Worm (Caenorhabditis elegans) whole organism, L1 larva: ENCODE measurements around the gene evl-14.

ENCODE experiments used
- C04F5.9 ChIP-seq: sonication (generic microtip); optimal IDR thresholded peaks from 2 replicates; lab custom pipeline; 2016; ENCODE audit warnings: missing genetic modification characterization, missing compliant biosample characterization
- C16A3.4 ChIP-seq: fragments of 150-350 bp; optimal IDR thresholded peaks from 2 replicates; lab custom pipeline; 2014; ENCODE audit warnings: missing biosample characterization, missing genetic modification characterization
- C34B4.2 ChIP-seq: sonication (generic microtip); optimal IDR thresholded peaks from 2 replicates; lab custom pipeline; 2017; ENCODE audit warnings: mild to moderate bottlenecking, missing genetic modification characterization, missing compliant biosample characterization
- F16B12.6 ChIP-seq: fragments of 150-350 bp; optimal IDR thresholded peaks from 2 replicates; lab custom pipeline; 2014; ENCODE audit warnings: missing biosample characterization, missing genetic modification characterization
- Y116A8C.19 ChIP-seq: sonication (generic microtip); optimal IDR thresholded peaks from 2 replicates; lab custom pipeline; 2016; ENCODE audit warnings: missing compliant biosample characterization, missing genetic modification characterization, borderline replicate concordance
- alr-1 ChIP-seq: fragments of 200-800 bp; sonication (Bioruptor generic); optimal IDR thresholded peaks from 2 replicates; lab custom pipeline; 2018; ENCODE audit warnings: borderline replicate concordance, mild to moderate bottlenecking, missing genetic modification characterization, missing compliant biosample characterization
- blmp-1 ChIP-seq: fragments of 150-350 bp; optimal IDR thresholded peaks from 2 replicates; lab custom pipeline; 2014; ENCODE audit warnings: missing biosample characterization, missing genetic modification characterization
- ceh-82 ChIP-seq, 3 experiments: fragments of 150-350 bp in 1 of 3; sonication (generic microtip) in 2 of 3; optimal IDR thresholded peaks; 2 replicates each; lab custom pipeline; 2014 to 2017; ENCODE audit warnings: missing biosample characterization in 3 of 3, missing genetic modification characterization in 3 of 3
- ceh-90 ChIP-seq: sonication (generic microtip); optimal IDR thresholded peaks from 2 replicates; lab custom pipeline; 2016; ENCODE audit warnings: missing genetic modification characterization, missing compliant biosample characterization
- ces-1 ChIP-seq: fragments of 150-350 bp; optimal IDR thresholded peaks from 2 replicates; lab custom pipeline; 2014; ENCODE audit warnings: missing biosample characterization, missing genetic modification reagents, missing genetic modification characterization
- efl-1 ChIP-seq, 4 experiments: fragments of 150-350 bp; optimal IDR thresholded peaks in 3 of 4; peaks in 1 of 4; 1 replicate in 1 of 4; 2 replicates in 3 of 4; lab custom pipeline; 2014; ENCODE audit warnings: missing biosample characterization in 2 of 4, missing genetic modification characterization in 2 of 4, missing genetic modification reagents in 2 of 4
- efl-3 ChIP-seq: fragments of 200-800 bp; sonication (Bioruptor generic); optimal IDR thresholded peaks from 2 replicates; lab custom pipeline; 2018; ENCODE audit warnings: mild to moderate bottlenecking, missing genetic modification characterization, missing compliant biosample characterization
- egl-27 ChIP-seq, 2 experiments: fragments of 150-350 bp in 1 of 2; sonication (generic microtip); optimal IDR thresholded peaks; 3 replicates each; lab custom pipeline; 2017 to 2018; ENCODE audit warnings: missing biosample characterization in 2 of 2, missing genetic modification characterization in 2 of 2, missing genetic modification reagents in 2 of 2
- elt-3 ChIP-seq, 6 experiments: fragments of 150-350 bp in 1 of 6; sonication (generic microtip); optimal IDR thresholded peaks; 2 replicates each; lab custom pipeline; 2017 to 2018; ENCODE audit warnings: missing biosample characterization in 6 of 6, missing genetic modification characterization in 6 of 6, inconsistent platforms in 1 of 6
- ets-5 ChIP-seq: fragments of 200-800 bp; sonication (Bioruptor generic); IDR thresholded peaks from 2 replicates; pipeline ENCODE4 v1.3.6; 2022; ENCODE audit warnings: missing genetic modification characterization, missing compliant biosample characterization
- fkh-10 ChIP-seq: sonication (generic microtip); optimal IDR thresholded peaks from 2 replicates; lab custom pipeline; 2017; ENCODE audit warnings: missing biosample characterization, missing genetic modification reagents, missing genetic modification characterization
- fkh-8 ChIP-seq: sonication (generic microtip); optimal IDR thresholded peaks from 2 replicates; lab custom pipeline; 2016; ENCODE audit warnings: mild to moderate bottlenecking, missing genetic modification characterization, missing compliant biosample characterization
- fos-1 ChIP-seq: fragments of 150-350 bp; optimal IDR thresholded peaks from 2 replicates; lab custom pipeline; 2014; ENCODE audit warnings: missing biosample characterization, missing genetic modification characterization
- grh-1 ChIP-seq: fragments of 200-800 bp; sonication (Bioruptor generic); IDR thresholded peaks from 2 replicates; pipeline ENCODE4 v1.3.6; 2022; ENCODE audit warnings: missing genetic modification reagents, missing genetic modification characterization, missing compliant biosample characterization
- hlh-4 ChIP-seq: sonication (generic microtip); optimal IDR thresholded peaks from 2 replicates; lab custom pipeline; 2016; ENCODE audit warnings: mild to moderate bottlenecking, missing genetic modification characterization, missing compliant biosample characterization
- lin-14 ChIP-seq: fragments of 200-800 bp; sonication (Bioruptor generic); optimal IDR thresholded peaks from 2 replicates; lab custom pipeline; 2018; ENCODE audit warnings: mild to moderate bottlenecking, missing genetic modification characterization, moderate library complexity, missing compliant biosample characterization
- lin-35 ChIP-seq, 2 experiments: fragments of 150-350 bp; optimal IDR thresholded peaks; 2 replicates each; lab custom pipeline; 2014; ENCODE audit warnings: missing biosample characterization in 2 of 2, missing genetic modification characterization in 2 of 2, missing genetic modification reagents in 2 of 2
- lir-3 ChIP-seq: sonication (generic microtip); optimal IDR thresholded peaks from 2 replicates; lab custom pipeline; 2016; ENCODE audit warnings: mild to moderate bottlenecking, missing genetic modification characterization, moderate library complexity, missing compliant biosample characterization; ENCODE audit not compliant: poor library complexity
- lsy-2 ChIP-seq, 2 experiments: fragments of 150-350 bp; optimal IDR thresholded peaks; 2 replicates each; lab custom pipeline; 2014; ENCODE audit warnings: missing biosample characterization in 2 of 2, missing genetic modification characterization in 2 of 2
- mdl-1 ChIP-seq, 2 experiments: fragments of 150-350 bp; optimal IDR thresholded peaks; 2 replicates each; lab custom pipeline; 2014 to 2017; ENCODE audit warnings: missing biosample characterization in 2 of 2, missing genetic modification characterization in 2 of 2, inconsistent platforms in 1 of 2
- mef-2 ChIP-seq: fragments of 150-350 bp; optimal IDR thresholded peaks from 2 replicates; lab custom pipeline; 2014; ENCODE audit warnings: missing biosample characterization, missing genetic modification characterization
- mep-1 ChIP-seq: fragments of 150-350 bp; optimal IDR thresholded peaks from 2 replicates; lab custom pipeline; 2014; ENCODE audit warnings: missing biosample characterization, missing genetic modification characterization
- nhr-11 ChIP-seq: fragments of 150-350 bp; optimal IDR thresholded peaks from 2 replicates; lab custom pipeline; 2014; ENCODE audit warnings: missing biosample characterization, missing genetic modification characterization
- nhr-12 ChIP-seq: sonication (generic microtip); optimal IDR thresholded peaks from 2 replicates; lab custom pipeline; 2017; ENCODE audit warnings: missing biosample characterization, missing genetic modification characterization
- nhr-20 ChIP-seq: sonication (generic microtip); optimal IDR thresholded peaks from 2 replicates; lab custom pipeline; 2016; ENCODE audit warnings: mild to moderate bottlenecking, missing genetic modification characterization, missing compliant biosample characterization
- nhr-47 ChIP-seq: sonication (generic microtip); optimal IDR thresholded peaks from 2 replicates; lab custom pipeline; 2016; ENCODE audit warnings: mild to moderate bottlenecking, missing genetic modification characterization, moderate library complexity, missing compliant biosample characterization
- nhr-76 ChIP-seq: sonication (generic microtip); optimal IDR thresholded peaks from 2 replicates; lab custom pipeline; 2017; ENCODE audit warnings: missing biosample characterization, missing genetic modification characterization
- nhr-77 ChIP-seq: fragments of 150-350 bp; optimal IDR thresholded peaks from 2 replicates; lab custom pipeline; 2014; ENCODE audit warnings: missing biosample characterization, missing genetic modification characterization
- nhr-85 ChIP-seq: sonication (generic microtip); peaks from one replicate; lab custom pipeline; 2016; ENCODE audit warnings: missing genetic modification characterization, inconsistent platforms, missing compliant biosample characterization
- pqm-1 ChIP-seq: sonication (generic microtip); optimal IDR thresholded peaks from 3 replicates; lab custom pipeline; 2017; ENCODE audit warnings: missing biosample characterization, missing genetic modification characterization
- rnt-1 ChIP-seq: sonication (generic microtip); optimal IDR thresholded peaks from 2 replicates; lab custom pipeline; 2016; ENCODE audit warnings: mild to moderate bottlenecking, missing genetic modification characterization, moderate library complexity, missing compliant biosample characterization
- skn-1 ChIP-seq: fragments of 150-350 bp; optimal IDR thresholded peaks from 2 replicates; lab custom pipeline; 2014; ENCODE audit warnings: missing biosample characterization, missing genetic modification characterization
- snu-23 ChIP-seq: sonication (generic microtip); optimal IDR thresholded peaks from 2 replicates; lab custom pipeline; 2016; ENCODE audit warnings: missing genetic modification characterization, missing compliant biosample characterization
- sox-4 ChIP-seq: sonication (generic microtip); optimal IDR thresholded peaks from 2 replicates; lab custom pipeline; 2016; ENCODE audit warnings: missing genetic modification characterization, missing compliant biosample characterization
- sptf-1 ChIP-seq: fragments of 150-350 bp; optimal IDR thresholded peaks from 2 replicates; lab custom pipeline; 2014; ENCODE audit warnings: missing biosample characterization, missing genetic modification characterization
- sup-37 ChIP-seq: fragments of 200-800 bp; sonication (Bioruptor generic); optimal IDR thresholded peaks from 2 replicates; lab custom pipeline; 2018; ENCODE audit warnings: mild to moderate bottlenecking, missing genetic modification characterization, missing compliant biosample characterization
- tbx-2 ChIP-seq: sonication (generic microtip); optimal IDR thresholded peaks from 2 replicates; lab custom pipeline; 2016; ENCODE audit warnings: missing genetic modification characterization, missing compliant biosample characterization
- unc-130 ChIP-seq: fragments of 150-350 bp; optimal IDR thresholded peaks from 2 replicates; lab custom pipeline; 2017; ENCODE audit warnings: missing biosample characterization, missing genetic modification characterization, inconsistent platforms
- unc-30 ChIP-seq: sonication (generic microtip); optimal IDR thresholded peaks from 2 replicates; lab custom pipeline; 2017; ENCODE audit warnings: missing biosample characterization, missing genetic modification characterization
- unc-98 ChIP-seq: fragments of 200-800 bp; sonication (Bioruptor generic); IDR thresholded peaks from 2 replicates; pipeline ENCODE4 v1.3.6; 2022; ENCODE audit warnings: missing genetic modification characterization, missing compliant biosample characterization
- vab-15 ChIP-seq: sonication (generic microtip); optimal IDR thresholded peaks from 2 replicates; lab custom pipeline; 2017; ENCODE audit warnings: missing genotype, mild to moderate bottlenecking, missing genetic modification characterization, missing compliant biosample characterization
- xbp-1 ChIP-seq: sonication (generic microtip); optimal IDR thresholded peaks from 2 replicates; lab custom pipeline; 2016; ENCODE audit warnings: missing genetic modification characterization, missing compliant biosample characterization
- zag-1 ChIP-seq: fragments of 150-350 bp; optimal IDR thresholded peaks from 2 replicates; lab custom pipeline; 2014; ENCODE audit warnings: missing biosample characterization, missing genetic modification characterization
- zip-4 ChIP-seq: fragments of 200-800 bp; sonication (Bioruptor generic); optimal IDR thresholded peaks from 2 replicates; lab custom pipeline; 2018; ENCODE audit warnings: mild to moderate bottlenecking, missing genetic modification characterization, moderate library complexity, missing compliant biosample characterization
- ztf-4 ChIP-seq: fragments of 150-350 bp; optimal IDR thresholded peaks from 2 replicates; lab custom pipeline; 2014; ENCODE audit warnings: missing biosample characterization, missing genetic modification characterization

evl-14 gene

DNA sequence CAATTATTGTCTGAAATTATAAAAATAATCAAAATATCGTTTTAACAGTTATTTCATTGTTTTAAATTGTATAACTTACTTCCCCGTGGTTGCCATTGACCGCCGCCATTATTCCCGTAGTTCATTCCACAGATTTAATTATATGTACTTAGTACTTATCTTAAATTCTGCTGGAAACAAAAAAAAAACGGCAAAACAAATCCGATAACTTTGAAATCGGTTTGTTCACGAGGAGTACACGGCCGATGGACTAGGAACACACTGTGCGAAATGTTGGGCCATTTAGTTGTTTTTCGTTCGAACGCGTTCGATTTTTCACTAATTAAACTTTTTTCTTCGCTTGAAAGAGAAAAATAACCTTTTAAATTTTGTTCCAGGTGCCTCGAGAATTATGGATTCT is 30.1 kb upstream of the evl-14 start, which contains the start of the genes B0285.3 and lcmt-1 (continued):
- TF ChIP-seq skn-1 (tag; lab: Kevin White, UChicago): peak; percentile 33
- peak; percentile 31 to 50 for TF ChIP-seq lin-35 (GFP tag; optimal IDR thresholded peaks at IDR 0.05; lab: Kevin White, UChicago)
- no peak for TF ChIP-seq nhr-77
- TF ChIP-seq sptf-1 (tag; lab: Kevin White, UChicago): no peak
- TF ChIP-seq mdl-1 (tag; optimal IDR thresholded peaks at IDR 0.05; lab: Kevin White, UChicago): no peak
- peak in 2 of 3 experiments; percentile 8 to 26 for TF ChIP-seq ceh-82 (tag; optimal IDR thresholded peaks at IDR 0.05; lab: Kevin White, UChicago)
- no peak for TF ChIP-seq grh-1 (GFP tag; lab: Robert Waterston, UW)
- peak; percentile 75 for TF ChIP-seq nhr-47 (tag; lab: Kevin White, UChicago)
- TF ChIP-seq nhr-12 (tag; lab: Kevin White, UChicago): no peak
- no peak for TF ChIP-seq mef-2 (tag; lab: Kevin White, UChicago)
- TF ChIP-seq hlh-4 (tag; lab: Kevin White, UChicago): peak; percentile 42
- TF ChIP-seq sox-4: peak; percentile 58
- peak; percentile 58 for TF ChIP-seq nhr-20 (tag; lab: Kevin White, UChicago)
- no peak for TF ChIP-seq alr-1 (tag; lab: Kevin White, UChicago)
- TF ChIP-seq efl-1 (optimal IDR thresholded peaks at IDR 0.05; lab: Kevin White, UChicago): peak; percentile 37 to 63
- peak; percentile 63 to 95 for TF ChIP-seq efl-1 (GFP tag; optimal IDR thresholded peaks at IDR 0.05 in 1 of 2; lab: Kevin White, UChicago)
- peak; percentile 24 for TF ChIP-seq F16B12.6 (tag; lab: Kevin White, UChicago)
- no peak for TF ChIP-seq pqm-1 (tag; lab: Kevin White, UChicago)
- no peak for TF ChIP-seq ets-5 (GFP tag; lab: Robert Waterston, UW)
- TF ChIP-seq ceh-90: peak; percentile 84
- TF ChIP-seq C16A3.4: no peak
- no peak for TF ChIP-seq unc-98
- TF ChIP-seq fos-1 (tag; lab: Kevin White, UChicago): no peak
- no peak for TF ChIP-seq zag-1 (tag; lab: Kevin White, UChicago)
- no peak for TF ChIP-seq efl-3 (GFP tag; lab: Kevin White, UChicago)

DNA sequence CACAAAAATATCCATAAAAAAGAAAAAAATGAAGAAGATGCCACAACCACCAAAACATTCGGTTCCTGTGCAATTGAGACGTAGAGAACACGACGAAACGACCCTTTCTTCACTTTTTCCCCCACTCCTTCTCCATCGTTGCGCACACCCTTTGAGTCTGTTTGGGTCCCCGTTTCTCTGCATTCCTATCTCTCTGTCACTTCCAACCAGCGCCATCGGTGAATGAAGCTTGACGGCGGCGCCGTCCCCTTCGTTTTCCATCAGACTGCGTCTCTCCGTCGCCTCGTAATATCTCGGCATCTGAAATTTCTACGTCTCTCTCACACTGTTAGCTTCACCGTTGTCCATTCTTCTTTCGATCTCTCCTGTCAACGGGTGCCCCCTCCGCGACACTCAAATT is 22.7 kb upstream of the evl-14 start:
- no peak for TF ChIP-seq pqm-1 (tag; lab: Kevin White, UChicago)
- TF ChIP-seq unc-98: no peak
- TF ChIP-seq fkh-10: no peak
- TF ChIP-seq mef-2 (tag; lab: Kevin White, UChicago): no peak
- peak in 2 of 3 experiments; percentile 36 to 41 for TF ChIP-seq ceh-82 (tag; optimal IDR thresholded peaks at IDR 0.05; lab: Kevin White, UChicago)
- no peak for TF ChIP-seq mep-1 (tag; lab: Kevin White, UChicago)
- TF ChIP-seq nhr-11 (tag; lab: Kevin White, UChicago): no peak
- no peak for TF ChIP-seq vab-15
- no peak for TF ChIP-seq nhr-20 (tag; lab: Kevin White, UChicago)
- TF ChIP-seq xbp-1 (tag; lab: Kevin White, UChicago): peak; percentile 9
- no peak for TF ChIP-seq F16B12.6 (tag; lab: Kevin White, UChicago)
- TF ChIP-seq C34B4.2: no peak
- TF ChIP-seq unc-30: no peak
- peak; percentile 66 for TF ChIP-seq fkh-8 (tag; lab: Kevin White, UChicago)
- TF ChIP-seq snu-23 (GFP tag; lab: Kevin White, UChicago): peak; percentile 25
- TF ChIP-seq ces-1 (GFP tag; lab: Kevin White, UChicago): no peak
- no peak for TF ChIP-seq C04F5.9
- no peak for TF ChIP-seq rnt-1
- TF ChIP-seq nhr-85 (tag; lab: Kevin White, UChicago): no peak
- no peak for TF ChIP-seq elt-3 (tag; optimal IDR thresholded peaks at IDR 0.05; lab: Kevin White, UChicago)
- no peak for TF ChIP-seq nhr-77
- peak; percentile 86 for TF ChIP-seq lin-14 (GFP tag; lab: Kevin White, UChicago)
- no peak for TF ChIP-seq ceh-90
- no peak for TF ChIP-seq egl-27 (tag; optimal IDR thresholded peaks at IDR 0.05; lab: Kevin White, UChicago)
- no peak for TF ChIP-seq tbx-2 (tag; lab: Kevin White, UChicago)
- no peak for TF ChIP-seq lir-3 (tag; lab: Kevin White, UChicago)
- TF ChIP-seq zip-4: no peak
- no peak for TF ChIP-seq Y116A8C.19 (tag; lab: Kevin White, UChicago)
- TF ChIP-seq lsy-2 (tag; optimal IDR thresholded peaks at IDR 0.05; lab: Kevin White, UChicago): peak in 1 of 2 experiments; percentile 46
- peak; percentile 7 for TF ChIP-seq blmp-1 (tag; lab: Kevin White, UChicago)
- TF ChIP-seq sup-37 (GFP tag; lab: Kevin White, UChicago): no peak
- TF ChIP-seq zag-1 (tag; lab: Kevin White, UChicago): no peak
- no peak for TF ChIP-seq sptf-1 (tag; lab: Kevin White, UChicago)
- TF ChIP-seq unc-130 (tag; lab: Kevin White, UChicago): no peak
- TF ChIP-seq grh-1 (GFP tag; lab: Robert Waterston, UW): no peak
- TF ChIP-seq sox-4: no peak
- TF ChIP-seq nhr-76 (tag; lab: Kevin White, UChicago): no peak
- no peak for TF ChIP-seq ztf-4
- no peak for TF ChIP-seq mdl-1 (tag; optimal IDR thresholded peaks at IDR 0.05; lab: Kevin White, UChicago)
